Worm (Caenorhabditis elegans): ENCODE data around the gene Y116F11B.8.

DNA sequence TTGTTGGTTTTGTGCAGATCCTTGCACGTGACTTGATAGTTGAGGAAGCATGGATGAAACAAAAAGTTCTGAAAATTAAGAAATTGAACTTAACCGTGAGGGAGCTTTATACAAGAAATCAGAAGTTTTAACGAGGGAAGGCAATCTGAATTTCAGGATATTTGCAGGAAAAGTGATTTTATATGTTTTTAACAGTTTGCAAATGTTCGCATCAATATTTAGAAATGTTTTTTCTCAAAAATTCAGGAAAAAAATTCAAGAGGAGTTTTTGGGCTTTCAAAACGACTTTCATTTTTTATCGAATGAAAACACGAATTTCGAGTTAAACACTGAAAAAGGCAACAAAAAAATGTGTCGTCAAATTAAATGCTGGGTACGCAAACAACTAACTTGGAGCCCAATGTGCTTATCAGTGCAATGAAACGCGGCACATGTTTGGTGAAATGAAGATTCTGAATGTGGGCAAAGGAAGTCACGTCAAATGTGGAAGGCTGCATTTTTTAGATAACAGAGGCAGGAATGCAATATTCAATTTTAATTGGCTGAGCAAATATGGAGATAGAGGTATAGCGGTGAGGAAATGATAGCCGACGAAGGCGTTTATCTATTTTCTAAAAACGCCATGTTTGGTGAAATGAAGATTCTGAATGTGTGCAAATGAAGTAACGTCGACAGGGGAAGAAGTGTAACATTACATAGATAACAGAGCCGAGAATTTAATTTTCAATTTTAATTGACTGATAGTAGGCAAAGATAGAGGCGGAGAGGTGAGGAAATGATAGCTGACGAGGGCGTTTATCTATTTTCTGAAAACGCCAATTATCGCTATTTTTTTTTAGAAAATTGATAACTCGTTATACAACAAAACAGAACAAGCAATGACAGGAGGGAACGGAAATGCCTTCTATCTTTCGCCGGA is 11.2 kb upstream of the Y116F11B.8 start, which contains the start of gene Y116F11B.6:
- TF ChIP-seq elt-1 (tag; optimal IDR thresholded peaks at IDR 0.05) (no peak), nhr-77 (tag; optimal IDR thresholded peaks at IDR 0.05) (no peak)
